Worm (Caenorhabditis elegans): ENCODE data around the gene E02H1.1.

The E02H1.1 gene

DNA sequence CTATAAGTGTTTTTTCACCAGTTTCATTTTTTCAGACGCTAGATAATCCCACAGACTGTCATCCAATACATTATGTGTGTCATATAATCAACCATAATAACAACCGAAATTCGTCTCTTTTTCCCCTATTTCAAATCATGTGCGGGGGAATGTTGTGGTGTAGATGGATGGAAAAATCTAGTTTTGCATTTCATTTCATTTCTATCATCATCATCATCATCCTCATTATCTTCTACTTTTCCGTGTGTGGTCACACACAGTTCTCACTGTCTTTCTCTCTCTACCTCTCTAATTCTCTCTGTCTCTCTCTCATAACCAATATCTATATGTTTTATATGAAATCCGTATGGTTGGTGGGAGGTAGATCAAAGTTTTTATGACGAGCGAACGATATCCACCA is 17.6 kb downstream of the E02H1.1 start:
- TF ChIP-seq lin-14 (GFP tag; optimal IDR thresholded peaks at IDR 0.05), result peak; percentile 67
- TF ChIP-seq blmp-1 (tag; optimal IDR thresholded peaks at IDR 0.05), result peak; percentile 54
- TF ChIP-seq mep-1 (tag; optimal IDR thresholded peaks at IDR 0.05), result peak; percentile 2
- peak in 1 of 6 experiments; percentile 52 for TF ChIP-seq elt-3 (tag; optimal IDR thresholded peaks at IDR 0.05)
- TF ChIP-seq zag-1 (tag; optimal IDR thresholded peaks at IDR 0.05), result no peak
- no peak for TF ChIP-seq efl-1 (optimal IDR thresholded peaks at IDR 0.05)
- TF ChIP-seq efl-1 (GFP tag; optimal IDR thresholded peaks at IDR 0.05 in 1 of 2), result peak in 1 of 2 experiments; percentile 59
- TF ChIP-seq alr-1 (tag; optimal IDR thresholded peaks at IDR 0.05; ENCODE audit: borderline replicate concordance), result no peak
- 0 out of 2 replicates have a peak, but pooled peaks have one; percentile 12 for TF ChIP-seq nhr-19 (GFP tag; conservative IDR thresholded peaks at IDR 0.05)
- peak; percentile 51 for TF ChIP-seq nhr-90 (tag; optimal IDR thresholded peaks at IDR 0.05; ENCODE audit: poor library complexity)
- no peak for TF ChIP-seq pag-3 (tag; optimal IDR thresholded peaks at IDR 0.05; ENCODE audit: borderline replicate concordance, insufficient read depth)
- TF ChIP-seq nhr-71 (tag; optimal IDR thresholded peaks at IDR 0.05), result peak; percentile 25
- TF ChIP-seq snu-23 (GFP tag; optimal IDR thresholded peaks at IDR 0.05), result peak; percentile 71
- peak in 1 of 2 experiments; percentile 32 for TF ChIP-seq lsy-2 (tag; optimal IDR thresholded peaks at IDR 0.05)
- TF ChIP-seq nhr-20 (tag; optimal IDR thresholded peaks at IDR 0.05), result peak; percentile 72
- peak; percentile 80 for TF ChIP-seq nhr-85 (tag)
- TF ChIP-seq swsn-7 (tag; optimal IDR thresholded peaks at IDR 0.05), result peak; percentile 6
- no peak for TF ChIP-seq nhr-28 (tag; optimal IDR thresholded peaks at IDR 0.05)
- TF ChIP-seq ama-1 (optimal IDR thresholded peaks at IDR 0.05), result no peak
- TF ChIP-seq lin-35 (GFP tag; optimal IDR thresholded peaks at IDR 0.05), result peak in 1 of 2 experiments; percentile 24
- peak; percentile 47; the same call in 1 of the 2 replicates for TF ChIP-seq grh-1 (GFP tag; IDR thresholded peaks at IDR 0.05)

DNA sequence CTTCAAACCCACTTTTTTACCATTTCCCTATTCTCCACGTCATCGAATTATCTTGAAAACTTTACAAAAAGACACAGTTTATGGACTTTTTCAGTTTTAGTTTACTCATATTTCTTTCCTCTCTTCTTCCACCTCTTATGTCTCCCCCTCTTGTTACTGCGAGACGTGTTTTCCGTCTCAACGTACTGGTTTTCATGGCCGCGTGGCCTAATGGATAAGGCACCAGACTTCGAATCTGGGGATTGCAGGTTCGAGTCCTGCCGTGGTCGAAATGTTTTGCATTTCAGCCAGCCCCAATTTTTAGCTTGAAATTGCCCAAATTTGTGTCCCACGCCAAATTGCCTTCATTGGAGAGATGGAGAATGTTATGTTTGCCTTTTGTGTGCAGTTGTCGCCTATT is 24.9 kb downstream of the E02H1.1 start:
- TF ChIP-seq pax-3 (tag; optimal IDR thresholded peaks at IDR 0.05) (no peak), aha-1 (tag; optimal IDR thresholded peaks at IDR 0.05) (no peak), Y116A8C.19 (tag; optimal IDR thresholded peaks at IDR 0.05; ENCODE audit: borderline replicate concordance) (no peak), fkh-4 (tag; optimal IDR thresholded peaks at IDR 0.05; ENCODE audit: borderline replicate concordance) (no peak), nhr-84 (tag; optimal IDR thresholded peaks at IDR 0.05) (no peak), ztf-4 (tag; optimal IDR thresholded peaks at IDR 0.05) (no peak), fkh-8 (tag; optimal IDR thresholded peaks at IDR 0.05) (peak; percentile 54), mab-9 (GFP tag; IDR thresholded peaks at IDR 0.05) (no peak), lin-39 (tag; optimal IDR thresholded peaks at IDR 0.05) (no peak), snu-23 (GFP tag; optimal IDR thresholded peaks at IDR 0.05) (peak; percentile 53), xbp-1 (tag; optimal IDR thresholded peaks at IDR 0.05) (peak; percentile 25), tlp-1 (tag; optimal IDR thresholded peaks at IDR 0.05) (no peak), nhr-12 (tag; optimal IDR thresholded peaks at IDR 0.05) (no peak), tbx-2 (tag; optimal IDR thresholded peaks at IDR 0.05) (no peak), C16A3.4 (tag; optimal IDR thresholded peaks at IDR 0.05) (peak; percentile 61), nhr-20 (tag; optimal IDR thresholded peaks at IDR 0.05) (peak; percentile 46), lin-14 (GFP tag; optimal IDR thresholded peaks at IDR 0.05) (peak; percentile 50), ceh-90 (tag; optimal IDR thresholded peaks at IDR 0.05) (no peak), ceh-88 (GFP tag; IDR thresholded peaks at IDR 0.05) (no peak), jun-1 (tag; optimal IDR thresholded peaks at IDR 0.05) (peak; percentile 6), egl-27 (tag; optimal IDR thresholded peaks at IDR 0.05) (no peak), lsy-2 (tag; optimal IDR thresholded peaks at IDR 0.05) (peak; percentile 6 to 53), aly-2 (tag; optimal IDR thresholded peaks at IDR 0.05) (no peak), rnt-1 (tag; optimal IDR thresholded peaks at IDR 0.05) (peak; percentile 56), egl-13 (tag; optimal IDR thresholded peaks at IDR 0.05) (no peak), C34B4.2 (tag; optimal IDR thresholded peaks at IDR 0.05) (no peak), efl-1 (optimal IDR thresholded peaks at IDR 0.05) (peak; percentile 21 to 28), efl-1 (GFP tag; optimal IDR thresholded peaks at IDR 0.05 in 1 of 2) (peak; percentile 4 to 95), elt-2 (tag; optimal IDR thresholded peaks at IDR 0.05) (no peak), nhr-71 (tag; optimal IDR thresholded peaks at IDR 0.05) (peak; percentile 55), mep-1 (tag; optimal IDR thresholded peaks at IDR 0.05) (peak; percentile 36), ceh-8 (GFP tag; optimal IDR thresholded peaks at IDR 0.05) (no peak), unc-62 (GFP tag; optimal IDR thresholded peaks at IDR 0.05) (no peak), hlh-4 (tag; optimal IDR thresholded peaks at IDR 0.05) (no peak), F16B12.6 (tag; optimal IDR thresholded peaks at IDR 0.05) (no peak), elt-3 (tag; optimal IDR thresholded peaks at IDR 0.05) (peak in 1 of 6 experiments; percentile 17), fos-1 (tag; optimal IDR thresholded peaks at IDR 0.05) (no peak), sox-4 (tag; optimal IDR thresholded peaks at IDR 0.05) (no peak), mdl-1 (tag; optimal IDR thresholded peaks at IDR 0.05) (peak in 1 of 2 experiments; percentile 13)

Data from whole organism, L1 larva.